Fruit fly (Drosophila melanogaster) whole organism, prepupa: ENCODE measurements around the gene hth.

Experiments
- Blimp-1 ChIP-seq: fragments of 200-800 bp; sonication (Bioruptor generic); optimal IDR thresholded peaks from 3 replicates; lab custom pipeline; 2017; ENCODE audit warnings: missing biosample characterization, missing genetic modification characterization, mild to moderate bottlenecking, moderate library complexity, missing genetic modification reagents
- CG10631 ChIP-seq: fragments of 200-800 bp; sonication (Bioruptor generic); optimal IDR thresholded peaks from 2 replicates; lab custom pipeline; 2016; ENCODE audit warnings: missing biosample characterization, missing genetic modification characterization
- CG11294 ChIP-seq: fragments of 200-800 bp; sonication (Bioruptor generic); IDR thresholded peaks from 2 replicates; pipeline ENCODE4 v1.3.6; 2022; ENCODE audit warnings: missing biosample characterization, missing genetic modification characterization
- CG11762 ChIP-seq: fragments of 200-800 bp; sonication (Bioruptor generic); optimal IDR thresholded peaks from 3 replicates; lab custom pipeline; 2016; ENCODE audit warnings: missing biosample characterization, missing genetic modification characterization; ENCODE audit not compliant: insufficient read depth
- CG15336 ChIP-seq: fragments of 200-800 bp; sonication (Bioruptor generic); IDR thresholded peaks from 2 replicates; pipeline ENCODE4 v1.3.6; 2022; ENCODE audit warnings: missing biosample characterization, missing genetic modification characterization
- CG16779 ChIP-seq: fragments of 200-800 bp; sonication (Bioruptor generic); optimal IDR thresholded peaks from 3 replicates; lab custom pipeline; 2017; ENCODE audit warnings: missing biosample characterization, mild to moderate bottlenecking, missing genetic modification characterization
- CG3032 ChIP-seq: fragments of 200-800 bp; optimal IDR thresholded peaks from 2 replicates; lab custom pipeline; 2019; ENCODE audit warnings: missing biosample characterization, mild to moderate bottlenecking, missing genetic modification characterization, moderate library complexity
- CG32006 ChIP-seq: fragments of 200-800 bp; sonication (Bioruptor generic); optimal IDR thresholded peaks from 3 replicates; lab custom pipeline; 2017; ENCODE audit warnings: missing biosample characterization, mild to moderate bottlenecking, missing genetic modification characterization
- CG3919 ChIP-seq: fragments of 200-800 bp; sonication (Bioruptor generic); optimal IDR thresholded peaks from 3 replicates; lab custom pipeline; 2016; ENCODE audit warnings: missing biosample characterization, missing genetic modification characterization
- CG4318 ChIP-seq: fragments of 200-800 bp; sonication (Bioruptor generic); optimal IDR thresholded peaks from 3 replicates; lab custom pipeline; 2017; ENCODE audit warnings: missing biosample characterization, mild to moderate bottlenecking, missing genetic modification characterization
- CG6163 ChIP-seq: fragments of 200-800 bp; sonication (Bioruptor generic); IDR thresholded peaks from 3 replicates; pipeline ENCODE4 v1.3.6; 2022; ENCODE audit warnings: missing biosample characterization, missing genetic modification characterization
- CG6276 ChIP-seq: fragments of 200-800 bp; sonication (Bioruptor generic); optimal IDR thresholded peaks from 2 replicates; lab custom pipeline; 2017; ENCODE audit warnings: missing biosample characterization, mild to moderate bottlenecking, missing genetic modification characterization
- CG6808 ChIP-seq: fragments of 200-800 bp; sonication (Bioruptor generic); optimal IDR thresholded peaks from 3 replicates; lab custom pipeline; 2017; ENCODE audit warnings: missing biosample characterization, missing genetic modification characterization, mild to moderate bottlenecking, moderate library complexity, missing genetic modification reagents
- CG6854 ChIP-seq: fragments of 200-800 bp; sonication (Bioruptor generic); optimal IDR thresholded peaks from 2 replicates; lab custom pipeline; 2017; ENCODE audit warnings: missing biosample characterization, mild to moderate bottlenecking, missing genetic modification characterization
- CG7368 ChIP-seq: fragments of 200-800 bp; sonication (Bioruptor generic); optimal IDR thresholded peaks from 3 replicates; lab custom pipeline; 2016; ENCODE audit warnings: missing biosample characterization, missing genetic modification characterization
- CG8632 ChIP-seq: fragments of 200-800 bp; sonication (Bioruptor generic); optimal IDR thresholded peaks from 3 replicates; lab custom pipeline; 2016; ENCODE audit warnings: missing biosample characterization, missing genetic modification characterization
- CG9139 ChIP-seq: fragments of 200-800 bp; sonication (Bioruptor generic); optimal IDR thresholded peaks from 3 replicates; lab custom pipeline; 2017; ENCODE audit warnings: missing biosample characterization, mild to moderate bottlenecking, missing genetic modification characterization
- Eip78C ChIP-seq: fragments of 200-800 bp; sonication (Bioruptor generic); peaks from one replicate; lab custom pipeline; 2016; ENCODE audit warnings: missing biosample characterization, missing genetic modification characterization
- Eip93F ChIP-seq: fragments of 200-800 bp; sonication (Bioruptor generic); optimal IDR thresholded peaks from 2 replicates; lab custom pipeline; 2016; ENCODE audit warnings: missing biosample characterization, mild to moderate bottlenecking, missing genetic modification characterization
- Ets96B ChIP-seq: fragments of 200-800 bp; optimal IDR thresholded peaks from 2 replicates; lab custom pipeline; 2019; ENCODE audit warnings: missing biosample characterization, mild to moderate bottlenecking, missing genetic modification characterization, moderate library complexity
- Gug ChIP-seq: fragments of 200-800 bp; sonication (Bioruptor generic); IDR thresholded peaks from 2 replicates; pipeline ENCODE4 v1.3.6; 2022; ENCODE audit warnings: missing biosample characterization, missing genetic modification characterization
- Hr38 ChIP-seq: sonication (Bioruptor generic); optimal IDR thresholded peaks from 2 replicates; lab custom pipeline; 2016; ENCODE audit warnings: missing biosample characterization, missing genetic modification characterization
- Hr4 ChIP-seq: fragments of 200-800 bp; sonication (Bioruptor generic); optimal IDR thresholded peaks from 3 replicates; lab custom pipeline; 2016; ENCODE audit warnings: missing biosample characterization, missing genetic modification characterization
- Lpt ChIP-seq: fragments of 200-800 bp; sonication (Bioruptor generic); optimal IDR thresholded peaks from 3 replicates; lab custom pipeline; 2016; ENCODE audit warnings: missing biosample characterization, missing genetic modification characterization
- Met ChIP-seq: fragments of 200-800 bp; sonication (Bioruptor generic); optimal IDR thresholded peaks from 3 replicates; lab custom pipeline; 2016; ENCODE audit warnings: missing biosample characterization, missing genetic modification characterization
- OdsH ChIP-seq: fragments of 200-800 bp; sonication (Bioruptor generic); optimal IDR thresholded peaks from 3 replicates; lab custom pipeline; 2016; ENCODE audit warnings: missing biosample characterization, missing genetic modification characterization
- Sox14 ChIP-seq: fragments of 200-800 bp; sonication (Bioruptor generic); optimal IDR thresholded peaks from 3 replicates; lab custom pipeline; 2016; ENCODE audit warnings: missing biosample characterization, missing genetic modification characterization
- Sox15 ChIP-seq: fragments of 200-800 bp; sonication (Bioruptor generic); optimal IDR thresholded peaks from 3 replicates; lab custom pipeline; 2016; ENCODE audit warnings: missing biosample characterization, missing genetic modification characterization
- achi ChIP-seq: fragments of 200-800 bp; sonication (Bioruptor generic); optimal IDR thresholded peaks from 3 replicates; lab custom pipeline; 2016; ENCODE audit warnings: missing biosample characterization, missing genetic modification characterization
- cyc ChIP-seq: fragments of 200-800 bp; sonication (Bioruptor generic); optimal IDR thresholded peaks from 3 replicates; lab custom pipeline; 2016; ENCODE audit warnings: missing biosample characterization, missing genetic modification characterization
- dac ChIP-seq: fragments of 200-800 bp; sonication (Bioruptor generic); optimal IDR thresholded peaks from 2 replicates; lab custom pipeline; 2017; ENCODE audit warnings: missing biosample characterization, mild to moderate bottlenecking, missing genetic modification characterization
- dsx ChIP-seq: fragments of 200-800 bp; optimal IDR thresholded peaks from 3 replicates; lab custom pipeline; 2019; ENCODE audit warnings: missing biosample characterization, mild to moderate bottlenecking, missing genetic modification characterization, moderate library complexity; ENCODE audit not compliant: poor library complexity, severe bottlenecking
- eg ChIP-seq: fragments of 200-800 bp; sonication (Bioruptor generic); IDR thresholded peaks from 3 replicates; pipeline ENCODE4 v1.3.6; 2022; ENCODE audit warnings: missing biosample characterization, missing genetic modification characterization
- esn ChIP-seq: fragments of 200-800 bp; sonication (Bioruptor generic); optimal IDR thresholded peaks from 2 replicates; lab custom pipeline; 2016; ENCODE audit warnings: missing biosample characterization, mild to moderate bottlenecking, missing genetic modification characterization, moderate library complexity
- fd59A ChIP-seq: fragments of 200-800 bp; sonication (Bioruptor generic); optimal IDR thresholded peaks from 2 replicates; lab custom pipeline; 2017; ENCODE audit warnings: missing biosample characterization, mild to moderate bottlenecking, missing genetic modification characterization, missing genetic modification reagents
- lz ChIP-seq: fragments of 200-800 bp; sonication (Bioruptor generic); optimal IDR thresholded peaks from 3 replicates; lab custom pipeline; 2016; ENCODE audit warnings: missing biosample characterization, missing genetic modification characterization
- net ChIP-seq: fragments of 200-800 bp; sonication (Bioruptor generic); optimal IDR thresholded peaks from 3 replicates; lab custom pipeline; 2016; ENCODE audit warnings: missing biosample characterization, missing genetic modification characterization
- pdm3 ChIP-seq: fragments of 200-800 bp; sonication (Bioruptor generic); optimal IDR thresholded peaks from 3 replicates; lab custom pipeline; 2016; ENCODE audit warnings: missing biosample characterization, missing genetic modification characterization
- salr ChIP-seq, 2 experiments: fragments of 200-800 bp; sonication (Bioruptor generic); optimal IDR thresholded peaks; 3 replicates each; lab custom pipeline; 2016 to 2018; ENCODE audit warnings: missing biosample characterization in 2 of 2, missing genetic modification characterization in 2 of 2, mild to moderate bottlenecking in 1 of 2
- spab ChIP-seq: fragments of 200-800 bp; sonication (Bioruptor generic); optimal IDR thresholded peaks from 2 replicates; lab custom pipeline; 2017; ENCODE audit warnings: missing biosample characterization, mild to moderate bottlenecking, missing genetic modification characterization, missing genetic modification reagents
- ss ChIP-seq, 2 experiments: fragments of 200-800 bp; sonication (Bioruptor generic); optimal IDR thresholded peaks; 2 replicates in 1 of 2; 3 replicates in 1 of 2; lab custom pipeline; 2017 to 2018; ENCODE audit warnings: mild to moderate bottlenecking in 2 of 2, missing biosample characterization in 2 of 2, missing genetic modification characterization in 2 of 2, moderate library complexity in 1 of 2
- topi ChIP-seq: fragments of 200-800 bp; sonication (Bioruptor generic); optimal IDR thresholded peaks from 3 replicates; lab custom pipeline; 2016; ENCODE audit warnings: missing biosample characterization, missing genetic modification characterization

hth gene

DNA sequence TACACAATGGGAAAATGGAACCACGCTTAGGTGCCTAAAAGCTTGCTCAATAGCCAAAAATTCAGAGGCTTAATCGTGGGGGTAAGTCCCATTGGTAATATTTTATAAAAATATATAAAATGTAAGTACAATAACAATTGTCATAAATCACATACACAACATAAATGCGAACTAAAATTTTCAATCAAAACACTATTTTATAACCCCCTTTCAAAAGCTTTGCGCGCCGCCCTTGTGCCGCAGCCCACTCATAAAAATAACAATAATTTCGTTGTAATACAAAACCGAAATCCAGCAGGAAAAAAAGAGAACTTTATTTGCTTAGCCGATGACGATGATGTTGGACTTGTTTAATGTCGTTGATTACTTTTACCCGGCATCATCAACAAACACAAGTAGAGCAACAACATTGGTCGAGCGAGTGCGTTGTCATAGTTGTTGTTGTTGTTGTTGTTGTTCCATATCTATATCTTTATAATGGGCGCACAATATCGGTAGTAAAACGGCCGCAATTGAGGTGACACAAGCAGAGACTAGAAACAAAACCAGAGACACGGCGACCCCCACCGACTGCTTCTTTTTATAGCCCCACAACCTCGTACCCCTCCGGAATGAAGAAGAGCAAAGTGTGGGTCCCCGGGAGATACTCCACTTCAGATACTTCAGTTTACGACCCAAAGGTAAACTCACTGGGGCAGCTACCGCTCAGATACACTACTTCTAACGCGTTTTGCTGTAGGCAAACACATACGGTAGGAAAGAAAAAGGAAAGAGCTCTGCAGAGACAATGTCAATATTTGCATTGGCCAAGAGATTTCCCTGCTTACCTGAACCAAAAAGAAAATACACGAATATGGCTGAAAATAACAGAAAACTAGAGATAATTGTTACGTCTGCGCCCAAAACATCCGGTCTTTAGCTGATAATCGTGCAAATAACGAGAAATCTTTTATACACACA is 41.5 kb downstream of the hth start (continued):
- TF ChIP-seq CG6808 (GFP tag; lab: Kevin White, UChicago) = no peak
- TF ChIP-seq Eip78C (GFP tag; lab: Kevin White, UChicago) = peak; percentile 58
- TF ChIP-seq CG10631 (GFP tag; lab: Kevin White, UChicago) = peak; percentile 25
- no peak for TF ChIP-seq Blimp-1
- TF ChIP-seq ss (GFP tag; optimal IDR thresholded peaks at IDR 0.05; lab: Kevin White, UChicago) = no peak
- TF ChIP-seq Met (GFP tag; lab: Kevin White, UChicago) = no peak
- TF ChIP-seq lz (GFP tag; lab: Kevin White, UChicago) = no peak
- no peak for TF ChIP-seq CG9139
- no peak for TF ChIP-seq CG3919 (GFP tag; lab: Kevin White, UChicago)

DNA sequence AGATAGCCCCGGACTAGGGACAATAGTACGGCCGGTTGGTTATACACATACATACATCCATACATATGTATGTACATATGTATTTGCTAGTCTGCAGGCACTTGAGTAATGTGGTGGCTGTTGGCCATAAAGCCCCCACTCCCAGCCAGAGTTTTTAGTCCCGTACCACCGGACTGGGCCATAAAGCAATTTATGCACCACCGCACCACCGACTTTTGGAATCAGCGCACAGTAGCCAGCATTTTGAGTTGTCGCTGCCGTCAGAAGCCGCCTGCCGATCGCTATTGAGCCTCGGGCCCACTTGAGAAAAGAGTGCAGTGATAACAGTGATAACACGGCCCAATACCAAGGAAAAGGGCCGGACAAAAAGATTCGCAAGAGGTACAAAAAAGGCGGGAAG is 42.9 kb downstream of the hth start:
- TF ChIP-seq achi (GFP tag; lab: Kevin White, UChicago) (no peak), Eip78C (GFP tag; lab: Kevin White, UChicago) (peak; percentile 10), Met (GFP tag; lab: Kevin White, UChicago) (no peak), CG6163 (GFP tag; lab: Robert Waterston, UW) (0 out of 3 replicates have a peak, but pooled peaks have one; percentile 11), pdm3 (GFP tag; lab: Kevin White, UChicago) (no peak)

dm6 chr3R:10594889-10595288 is 44.5 kb downstream of the hth start:
- TF ChIP-seq cyc (GFP tag; lab: Kevin White, UChicago) = no peak
- no peak for TF ChIP-seq CG6276 (GFP tag; lab: Kevin White, UChicago)
- no peak for TF ChIP-seq fd59A (GFP tag; lab: Kevin White, UChicago)
- no peak for TF ChIP-seq CG32006 (GFP tag; lab: Kevin White, UChicago)
- no peak for TF ChIP-seq CG11762
- no peak for TF ChIP-seq eg (GFP tag; lab: Robert Waterston, UW)
- no peak for TF ChIP-seq net
- TF ChIP-seq CG6854 (GFP tag; lab: Kevin White, UChicago) = no peak
- TF ChIP-seq Eip78C (GFP tag; lab: Kevin White, UChicago) = peak; percentile 46
- no peak for TF ChIP-seq topi (GFP tag; lab: Kevin White, UChicago)
- TF ChIP-seq dac = no peak
- TF ChIP-seq salr (GFP tag; optimal IDR thresholded peaks at IDR 0.05; lab: Kevin White, UChicago) = no peak
- TF ChIP-seq CG10631 (GFP tag; lab: Kevin White, UChicago) = no peak
- TF ChIP-seq CG3032 (tag; lab: Kevin White, UChicago) = no peak
- peak; percentile 37 to 74 for TF ChIP-seq ss (GFP tag; optimal IDR thresholded peaks at IDR 0.05; lab: Kevin White, UChicago)
- TF ChIP-seq esn = no peak
- no peak for TF ChIP-seq Gug (GFP tag; lab: Robert Waterston, UW)
- TF ChIP-seq spab (GFP tag; lab: Kevin White, UChicago) = no peak
- TF ChIP-seq dsx (GFP tag; lab: Kevin White, UChicago) = peak; percentile 3
- no peak for TF ChIP-seq CG16779
- no peak for TF ChIP-seq Hr38 (GFP tag; lab: Kevin White, UChicago)
- TF ChIP-seq CG8632 (GFP tag; lab: Kevin White, UChicago) = no peak
- TF ChIP-seq CG4318 (GFP tag; lab: Kevin White, UChicago) = no peak
- TF ChIP-seq Sox14 (GFP tag; lab: Kevin White, UChicago) = no peak
- no peak for TF ChIP-seq CG11294 (GFP tag; lab: Robert Waterston, UW)
- TF ChIP-seq lz (GFP tag; lab: Kevin White, UChicago) = no peak
- TF ChIP-seq Ets96B (tag; lab: Kevin White, UChicago) = no peak
- TF ChIP-seq pdm3 (GFP tag; lab: Kevin White, UChicago) = no peak
- TF ChIP-seq CG15336 (GFP tag; lab: Robert Waterston, UW) = 0 out of 2 replicates have a peak, but pooled peaks have one; percentile 18
- TF ChIP-seq Blimp-1 = no peak
- TF ChIP-seq CG7368 (GFP tag; lab: Kevin White, UChicago) = no peak
- TF ChIP-seq CG6163 (GFP tag; lab: Robert Waterston, UW) = 0 out of 3 replicates have a peak, but pooled peaks have one; percentile 19
- no peak for TF ChIP-seq OdsH
- no peak for TF ChIP-seq Sox15 (GFP tag; lab: Kevin White, UChicago)
- no peak for TF ChIP-seq Hr4 (GFP tag; lab: Kevin White, UChicago)
- no peak for TF ChIP-seq Eip93F (GFP tag; lab: Kevin White, UChicago)
- TF ChIP-seq Lpt = peak; percentile 20
